Fruit fly (Drosophila melanogaster) whole organism, embryonic: Measurements from ENCODE around the gene CG8329.

Experiments
- Atf3 ChIP-seq: fragments of 200-800 bp; sonication (Bioruptor generic); optimal IDR thresholded peaks from 3 replicates; lab custom pipeline; 2016; ENCODE audit warnings: missing biosample characterization, missing genetic modification characterization
- BEAF-32 ChIP-seq: fragments of 200-800 bp; sonication (Bioruptor generic); optimal IDR thresholded peaks from 3 replicates; lab custom pipeline; 2017; ENCODE audit warnings: missing biosample characterization, missing genetic modification characterization, mild to moderate bottlenecking, moderate library complexity, missing genetic modification reagents
- CG10462 ChIP-seq: fragments of 200-800 bp; sonication (Bioruptor generic); optimal IDR thresholded peaks from 2 replicates; lab custom pipeline; 2016; ENCODE audit warnings: missing biosample characterization, missing genetic modification characterization
- CG12299 ChIP-seq: fragments of 200-800 bp; sonication (Bioruptor generic); optimal IDR thresholded peaks from 2 replicates; lab custom pipeline; 2018; ENCODE audit warnings: missing biosample characterization, mild to moderate bottlenecking, missing genetic modification characterization
- CG12659 ChIP-seq: fragments of 200-800 bp; sonication (Bioruptor generic); optimal IDR thresholded peaks from 3 replicates; lab custom pipeline; 2017; ENCODE audit warnings: mild to moderate bottlenecking, missing biosample characterization, missing genetic modification reagents, missing genetic modification characterization
- CG13123 ChIP-seq: fragments of 200-800 bp; sonication (Bioruptor generic); optimal IDR thresholded peaks from 2 replicates; lab custom pipeline; 2016; ENCODE audit warnings: missing biosample characterization, missing genetic modification characterization
- CG14014 ChIP-seq: fragments of 200-800 bp; sonication (Bioruptor generic); IDR thresholded peaks from 2 replicates; pipeline ENCODE4 v1.3.6; 2022; ENCODE audit warnings: missing biosample characterization, missing genetic modification characterization
- CG15696 ChIP-seq: fragments of 200-800 bp; sonication (Bioruptor generic); optimal IDR thresholded peaks from 2 replicates; lab custom pipeline; 2019; ENCODE audit warnings: missing biosample characterization, mild to moderate bottlenecking, missing genetic modification characterization, moderate library complexity
- CG17829 ChIP-seq: fragments of 200-800 bp; optimal IDR thresholded peaks from 2 replicates; lab custom pipeline; 2019; ENCODE audit warnings: missing biosample characterization, mild to moderate bottlenecking, missing genetic modification characterization, moderate library complexity
- CG2875 ChIP-seq: fragments of 200-800 bp; sonication (Bioruptor generic); optimal IDR thresholded peaks from 2 replicates; lab custom pipeline; 2017; ENCODE audit warnings: missing biosample characterization, mild to moderate bottlenecking, missing genetic modification characterization, missing genetic modification reagents
- CG32532 ChIP-seq: fragments of 200-800 bp; sonication (Bioruptor generic); IDR thresholded peaks from 2 replicates; pipeline ENCODE4 v1.3.6; 2022; ENCODE audit warnings: missing biosample characterization, missing genetic modification characterization
- CG32772 ChIP-seq: fragments of 200-800 bp; sonication (Bioruptor generic); IDR thresholded peaks from 2 replicates; pipeline ENCODE4 v1.3.6; 2022; ENCODE audit warnings: missing biosample characterization, missing genetic modification characterization
- CG4328 ChIP-seq: fragments of 200-800 bp; sonication (Bioruptor generic); optimal IDR thresholded peaks from 3 replicates; lab custom pipeline; 2017; ENCODE audit warnings: missing biosample characterization, missing genetic modification reagents, missing genetic modification characterization
- CG4404 ChIP-seq: fragments of 200-800 bp; sonication (Bioruptor generic); IDR thresholded peaks from 2 replicates; pipeline ENCODE4 v1.3.6; 2022; ENCODE audit warnings: missing biosample characterization, missing genetic modification characterization
- CG4424 ChIP-seq: fragments of 200-800 bp; sonication (Bioruptor generic); optimal IDR thresholded peaks from 3 replicates; lab custom pipeline; 2016; ENCODE audit warnings: missing biosample characterization, missing genetic modification characterization
- CG6272 ChIP-seq: fragments of 200-800 bp; sonication (Bioruptor generic); IDR thresholded peaks from 2 replicates; pipeline ENCODE4 v1.3.6; 2022; ENCODE audit warnings: missing biosample characterization, missing genetic modification characterization
- CG8359 ChIP-seq: fragments of 200-800 bp; sonication (Bioruptor generic); optimal IDR thresholded peaks from 2 replicates; lab custom pipeline; 2017; ENCODE audit warnings: missing biosample characterization, mild to moderate bottlenecking, missing genetic modification characterization, borderline replicate concordance
- Eip74EF ChIP-seq, 2 experiments: fragments of 200-800 bp in 1 of 2; fragments of >200 bp in 1 of 2; sonication (Bioruptor generic) in 1 of 2; optimal IDR thresholded peaks; 2 replicates each; lab custom pipeline; 2017 to 2019; ENCODE audit warnings: missing biosample characterization in 2 of 2, missing genetic modification characterization in 2 of 2, mild to moderate bottlenecking in 1 of 2, moderate library complexity in 1 of 2
- Fer3 ChIP-seq: fragments of 200-800 bp; sonication (Bioruptor generic); optimal IDR thresholded peaks from 2 replicates; lab custom pipeline; 2018; ENCODE audit warnings: missing biosample characterization, mild to moderate bottlenecking, missing genetic modification characterization, moderate library complexity
- Hr51 ChIP-seq, 2 experiments: fragments of 200-800 bp; sonication (Bioruptor generic); optimal IDR thresholded peaks; 2 replicates in 1 of 2; 3 replicates in 1 of 2; lab custom pipeline; 2016 to 2018; ENCODE audit warnings: missing biosample characterization in 2 of 2, missing genetic modification characterization in 2 of 2, mild to moderate bottlenecking in 1 of 2, moderate library complexity in 1 of 2
- Nf-YA ChIP-seq: fragments of 200-800 bp; sonication (Bioruptor generic); IDR thresholded peaks from 2 replicates; pipeline ENCODE4 v1.3.6; 2022; ENCODE audit warnings: missing biosample characterization, missing genetic modification characterization
- Nf-YC ChIP-seq: fragments of 200-800 bp; optimal IDR thresholded peaks from 3 replicates; lab custom pipeline; 2019; ENCODE audit warnings: missing biosample characterization, mild to moderate bottlenecking, missing genetic modification characterization, moderate library complexity
- NfI ChIP-seq: fragments of 200-800 bp; sonication (Bioruptor generic); optimal IDR thresholded peaks from 3 replicates; lab custom pipeline; 2018; ENCODE audit warnings: missing biosample characterization, mild to moderate bottlenecking, missing genetic modification characterization, moderate library complexity
- PHDP ChIP-seq: fragments of 200-800 bp; sonication (Bioruptor generic); optimal IDR thresholded peaks from 3 replicates; lab custom pipeline; 2018; ENCODE audit warnings: missing biosample characterization, mild to moderate bottlenecking, missing genetic modification characterization, moderate library complexity
- Rx ChIP-seq: fragments of 200-800 bp; sonication (Bioruptor generic); IDR thresholded peaks from 2 replicates; pipeline ENCODE4 v1.3.6; 2022; ENCODE audit warnings: missing biosample characterization, missing genetic modification characterization
- Stat92E ChIP-seq, 3 experiments: fragments of >200 bp in 2 of 3; fragments of 200-800 bp in 1 of 3; sonication (Bioruptor generic) in 1 of 3; optimal IDR thresholded peaks; 2 replicates each; lab custom pipeline; 2017 to 2019; ENCODE audit warnings: missing biosample characterization in 3 of 3, missing genetic modification characterization in 3 of 3, mild to moderate bottlenecking in 1 of 3, moderate library complexity in 1 of 3
- ato ChIP-seq: fragments of 200-800 bp; sonication (Bioruptor generic); IDR thresholded peaks from 2 replicates; pipeline ENCODE4 v1.3.6; 2022; ENCODE audit warnings: missing biosample characterization, missing genetic modification characterization; ENCODE audit not compliant: partially characterized antibody
- az2 ChIP-seq: fragments of 200-800 bp; sonication (Bioruptor generic); optimal IDR thresholded peaks from 3 replicates; lab custom pipeline; 2016; ENCODE audit warnings: missing biosample characterization, missing genetic modification characterization
- bab2 ChIP-seq: fragments of 200-800 bp; sonication (Bioruptor generic); optimal IDR thresholded peaks from 2 replicates; lab custom pipeline; 2016; ENCODE audit warnings: missing biosample characterization, missing genetic modification characterization
- cad ChIP-seq: fragments of >200 bp; optimal IDR thresholded peaks from 2 replicates; lab custom pipeline; 2017; ENCODE audit warnings: missing biosample characterization, missing genetic modification characterization
- cg ChIP-seq: fragments of 200-800 bp; sonication (Bioruptor generic); optimal IDR thresholded peaks from 3 replicates; lab custom pipeline; 2019; ENCODE audit warnings: missing biosample characterization, mild to moderate bottlenecking, missing genetic modification characterization, moderate library complexity
- corto ChIP-seq: fragments of 200-800 bp; sonication (Bioruptor generic); optimal IDR thresholded peaks from 2 replicates; lab custom pipeline; 2016; ENCODE audit warnings: missing biosample characterization, mild to moderate bottlenecking, missing genetic modification characterization, moderate library complexity
- dimm ChIP-seq: fragments of 200-800 bp; sonication (Bioruptor generic); IDR thresholded peaks from 2 replicates; pipeline ENCODE4 v1.3.6; 2022; ENCODE audit warnings: missing biosample characterization, missing genetic modification characterization
- ems ChIP-seq: fragments of 200-800 bp; sonication (Bioruptor generic); optimal IDR thresholded peaks from 3 replicates; lab custom pipeline; 2016; ENCODE audit warnings: missing biosample characterization, missing genetic modification characterization
- gce ChIP-seq: fragments of 200-800 bp; sonication (Bioruptor generic); IDR thresholded peaks from 3 replicates; pipeline ENCODE4 v1.3.6; 2022; ENCODE audit warnings: missing biosample characterization, missing genetic modification characterization
- gcm2 ChIP-seq: fragments of 200-800 bp; sonication (Bioruptor generic); optimal IDR thresholded peaks from 2 replicates; lab custom pipeline; 2016; ENCODE audit warnings: missing biosample characterization, missing genetic modification characterization
- gem ChIP-seq: fragments of 200-800 bp; sonication (Bioruptor generic); optimal IDR thresholded peaks from 2 replicates; lab custom pipeline; 2019; ENCODE audit warnings: missing biosample characterization, mild to moderate bottlenecking, missing genetic modification characterization, moderate library complexity
- insv ChIP-seq, 2 experiments: fragments of 200-800 bp; sonication (Bioruptor generic); optimal IDR thresholded peaks; 3 replicates each; lab custom pipeline; 2016 to 2018; ENCODE audit warnings: missing biosample characterization in 2 of 2, missing genetic modification characterization in 2 of 2
- lab ChIP-seq: fragments of 200-800 bp; sonication (Bioruptor generic); optimal IDR thresholded peaks from 3 replicates; lab custom pipeline; 2017; ENCODE audit warnings: missing biosample characterization, missing genetic modification characterization, mild to moderate bottlenecking, moderate library complexity, missing genetic modification reagents
- nmo ChIP-seq: fragments of 200-800 bp; sonication (Bioruptor generic); optimal IDR thresholded peaks from 2 replicates; lab custom pipeline; 2018; ENCODE audit warnings: missing biosample characterization, mild to moderate bottlenecking, missing genetic modification characterization, moderate library complexity
- nom ChIP-seq: fragments of 200-800 bp; sonication (Bioruptor generic); optimal IDR thresholded peaks from 2 replicates; lab custom pipeline; 2017; ENCODE audit warnings: missing biosample characterization, missing genetic modification characterization, mild to moderate bottlenecking, moderate library complexity, missing genetic modification reagents
- prd ChIP-seq, 3 experiments: fragments of >200 bp in 2 of 3; fragments of 200-800 bp in 1 of 3; sonication (Bioruptor generic) in 1 of 3; optimal IDR thresholded peaks in 2 of 3; IDR thresholded peaks in 1 of 3; 2 replicates in 2 of 3; 3 replicates in 1 of 3; pipeline versions ENCODE4 v1.3.6 to Lab custom; 2017 to 2022; ENCODE audit warnings: missing biosample characterization in 1 of 3, missing genetic modification characterization in 1 of 3
- pzg ChIP-seq: fragments of 200-800 bp; sonication (Bioruptor generic); optimal IDR thresholded peaks from 3 replicates; lab custom pipeline; 2018; ENCODE audit warnings: missing biosample characterization, mild to moderate bottlenecking, missing genetic modification characterization, moderate library complexity
- run ChIP-seq: fragments of 200-800 bp; sonication (Bioruptor generic); optimal IDR thresholded peaks from 3 replicates; lab custom pipeline; 2018; ENCODE audit warnings: missing biosample characterization, mild to moderate bottlenecking, missing genetic modification characterization
- sens-2 ChIP-seq: fragments of 200-800 bp; sonication (Bioruptor generic); IDR thresholded peaks from 2 replicates; pipeline ENCODE4 v1.3.6; 2022; ENCODE audit warnings: missing biosample characterization, missing genetic modification characterization
- wdn ChIP-seq: fragments of 200-800 bp; sonication (Bioruptor generic); IDR thresholded peaks from 2 replicates; pipeline ENCODE4 v1.3.6; 2022; ENCODE audit warnings: missing biosample characterization, missing genetic modification characterization
- wek ChIP-seq: fragments of 200-800 bp; sonication (Bioruptor generic); optimal IDR thresholded peaks from 3 replicates; lab custom pipeline; 2018; ENCODE audit warnings: missing biosample characterization, mild to moderate bottlenecking, missing genetic modification characterization, moderate library complexity
- wor ChIP-seq: fragments of 200-800 bp; sonication (Bioruptor generic); IDR thresholded peaks from 2 replicates; pipeline ENCODE4 v1.3.6; 2022; ENCODE audit warnings: missing biosample characterization, missing genetic modification characterization
- zfh2 ChIP-seq: fragments of 200-800 bp; sonication (Bioruptor generic); optimal IDR thresholded peaks from 2 replicates; lab custom pipeline; 2016; ENCODE audit warnings: missing biosample characterization, missing genetic modification characterization

The CG8329 gene

DNA sequence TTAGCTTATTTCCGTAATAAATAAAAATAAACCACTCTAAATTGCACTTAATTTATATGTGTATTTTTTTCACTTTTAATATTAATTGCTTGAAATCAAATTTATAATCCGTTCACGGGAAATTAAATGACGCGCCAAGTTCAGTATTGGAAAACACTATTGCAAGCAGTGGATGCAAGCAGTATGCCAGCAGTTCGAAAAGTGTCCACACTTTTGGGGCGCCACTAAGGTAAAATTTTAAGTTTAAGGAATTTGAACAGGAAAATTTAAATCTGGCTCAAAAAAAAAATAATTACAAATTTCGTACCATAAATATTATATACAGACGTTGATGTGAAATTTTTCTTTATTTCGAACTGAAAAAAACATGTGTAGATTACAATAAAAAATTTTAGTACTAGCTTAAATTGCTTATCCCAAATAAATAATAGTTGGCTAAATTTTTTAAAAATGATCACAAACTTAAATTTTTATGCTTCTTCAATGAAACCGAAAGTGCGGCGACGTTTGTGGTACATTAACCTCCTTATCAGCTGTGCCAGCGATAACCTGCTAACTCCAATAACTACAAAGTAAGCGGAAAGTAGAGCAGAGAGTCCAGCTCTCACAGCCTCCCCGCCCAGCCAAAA lies 23.8 kb upstream of the CG8329 start (continued):
- TF ChIP-seq run (tag; lab: Kevin White, UChicago) (no peak), CG8359 (GFP tag; lab: Kevin White, UChicago) (no peak), CG6272 (GFP tag; lab: Robert Waterston, UW) (no peak), gcm2 (GFP tag; lab: Kevin White, UChicago) (no peak), PHDP (tag; lab: Kevin White, UChicago) (no peak), CG17829 (tag; lab: Kevin White, UChicago) (no peak), sens-2 (no peak), ems (GFP tag; lab: Kevin White, UChicago) (no peak), wdn (GFP tag; lab: Robert Waterston, UW) (no peak), CG4328 (GFP tag; lab: Kevin White, UChicago) (no peak), Atf3 (no peak), pzg (GFP tag; lab: Kevin White, UChicago) (peak; percentile 63), CG15696 (tag; lab: Kevin White, UChicago) (no peak), ato (GFP tag; lab: Robert Waterston, UW) (no peak), dimm (no peak), BEAF-32 (GFP tag; lab: Kevin White, UChicago) (no peak), gce (GFP tag; lab: Robert Waterston, UW) (no peak), az2 (GFP tag; lab: Kevin White, UChicago) (no peak), nom (GFP tag; lab: Kevin White, UChicago) (no peak), Stat92E (GFP tag; optimal IDR thresholded peaks at IDR 0.05; lab: Kevin White, UChicago) (no peak), Nf-YA (no peak), Eip74EF (GFP tag; optimal IDR thresholded peaks at IDR 0.05; lab: Kevin White, UChicago) (no peak), wor (GFP tag; lab: Robert Waterston, UW) (no peak), CG12659 (no peak), Hr51 (GFP tag; optimal IDR thresholded peaks at IDR 0.05; lab: Kevin White, UChicago) (no peak), Rx (no peak), corto (no peak), CG13123 (GFP tag; lab: Kevin White, UChicago) (no peak), CG14014 (no peak), Nf-YC (no peak), prd (optimal IDR thresholded peaks at IDR 0.05; lab: Kevin White, UChicago) (no peak), prd (GFP tag; IDR thresholded peaks at IDR 0.05; lab: Robert Waterston, UW) (peak; percentile 59; the same call in 2 of the 3 replicates), wek (GFP tag; lab: Kevin White, UChicago) (no peak), CG32532 (GFP tag; lab: Robert Waterston, UW) (peak; percentile 69), CG4404 (GFP tag; lab: Robert Waterston, UW) (no peak), zfh2 (GFP tag; lab: Kevin White, UChicago) (peak; percentile 67), gem (tag; lab: Kevin White, UChicago) (no peak), CG12299 (tag; lab: Kevin White, UChicago) (no peak), lab (GFP tag; lab: Kevin White, UChicago) (no peak), insv (GFP tag; optimal IDR thresholded peaks at IDR 0.05; lab: Kevin White, UChicago) (no peak), bab2 (GFP tag; lab: Kevin White, UChicago) (no peak), CG2875 (GFP tag; lab: Kevin White, UChicago) (no peak), cad (GFP tag; lab: Kevin White, UChicago) (no peak), CG32772 (GFP tag; lab: Robert Waterston, UW) (peak; percentile 37; the same call in 1 of the 2 replicates), nmo (GFP tag; lab: Kevin White, UChicago) (peak; percentile 14), Fer3 (peak; percentile 46), cg (GFP tag; lab: Kevin White, UChicago) (no peak), CG4424 (GFP tag; lab: Kevin White, UChicago) (peak; percentile 55), CG10462 (GFP tag; lab: Kevin White, UChicago) (no peak), NfI (GFP tag; lab: Kevin White, UChicago) (no peak)
